Worm (Caenorhabditis elegans): ENCODE measurements around the gene cfp-1.

cfp-1 gene

ce11 chrIV:14032620-14033501 is 44.4 kb upstream of the cfp-1 start (continued):
- TF ChIP-seq set-16 (GFP tag; IDR thresholded peaks at IDR 0.05) (no peak; the same call in 1 of the 2 replicates), nhr-77 (tag; optimal IDR thresholded peaks at IDR 0.05) (peak; percentile 48), mes-2 (tag; optimal IDR thresholded peaks at IDR 0.05; ENCODE audit: poor library complexity, severe bottlenecking) (peak; percentile 67), hif-1 (tag; optimal IDR thresholded peaks at IDR 0.05) (peak; percentile 25 to 58), hmg-1.1 (GFP tag; IDR thresholded peaks at IDR 0.05) (0 out of 2 replicates have a peak, but pooled peaks have one; percentile 66), fkh-10 (GFP tag; optimal IDR thresholded peaks at IDR 0.05) (no peak), Y5F2A.4 (GFP tag; optimal IDR thresholded peaks at IDR 0.05) (peak; percentile 17), ctbp-1 (GFP tag; IDR thresholded peaks at IDR 0.05) (peak; percentile 90), fos-1 (tag; optimal IDR thresholded peaks at IDR 0.05) (no peak), saeg-2 (GFP tag; IDR thresholded peaks at IDR 0.05) (peak; percentile 81), ceh-28 (tag; optimal IDR thresholded peaks at IDR 0.05) (peak; percentile 27), lsy-2 (tag; optimal IDR thresholded peaks at IDR 0.05) (peak; percentile 28 to 75), duxl-1 (tag; optimal IDR thresholded peaks at IDR 0.05; ENCODE audit: poor library complexity) (no peak), vab-7 (GFP tag; IDR thresholded peaks at IDR 0.05) (no peak), rbr-2 (tag; optimal IDR thresholded peaks at IDR 0.05) (peak; percentile 82), madf-5 (GFP tag; IDR thresholded peaks at IDR 0.05) (0 out of 4 replicates have a peak, but pooled peaks of 1 of the 2 experiments have one; percentile 51), snpc-1.2 (GFP tag; IDR thresholded peaks at IDR 0.05) (peak; percentile 60), pqm-1 (tag; optimal IDR thresholded peaks at IDR 0.05) (no peak), ceh-20 (GFP tag; IDR thresholded peaks at IDR 0.05) (peak; percentile 84), mdt-29 (GFP tag; IDR thresholded peaks at IDR 0.05) (peak; percentile 98), spr-1 (tag; optimal IDR thresholded peaks at IDR 0.05) (peak; percentile 77), attf-4 (tag; optimal IDR thresholded peaks at IDR 0.05) (no peak), sdz-12 (GFP tag; optimal IDR thresholded peaks at IDR 0.05) (no peak), lin-38 (GFP tag; IDR thresholded peaks at IDR 0.05) (peak; percentile 53; the same call in 1 of the 2 replicates), lin-39 (tag; optimal IDR thresholded peaks at IDR 0.05) (no peak), ceh-82 (tag; optimal IDR thresholded peaks at IDR 0.05) (no peak), tag-97 (GFP tag; IDR thresholded peaks at IDR 0.05) (no peak), zfp-3 (GFP tag; conservative IDR thresholded peaks at IDR 0.05) (peak; percentile 86), arid-1 (GFP tag; conservative IDR thresholded peaks at IDR 0.05) (no peak; the same call in 1 of the 2 replicates), dmd-6 (GFP tag; IDR thresholded peaks at IDR 0.05) (peak; percentile 84), dve-1 (tag; optimal IDR thresholded peaks at IDR 0.05; ENCODE audit: insufficient read depth) (peak; percentile 73), aly-2 (tag; optimal IDR thresholded peaks at IDR 0.05) (no peak), nhr-48 (tag; optimal IDR thresholded peaks at IDR 0.05) (peak; percentile 94), hlh-30 (tag; optimal IDR thresholded peaks at IDR 0.05; ENCODE audit: insufficient read depth) (peak; percentile 92), T26A8.4 (GFP tag; IDR thresholded peaks at IDR 0.05) (peak; percentile 82), dmd-8 (GFP tag; IDR thresholded peaks at IDR 0.05) (no peak), mep-1 (tag; optimal IDR thresholded peaks at IDR 0.05) (no peak), Y75B8A.6 (GFP tag; IDR thresholded peaks at IDR 0.05) (no peak), nhr-237 (tag; optimal IDR thresholded peaks at IDR 0.05) (no peak), unc-62 (GFP tag; optimal IDR thresholded peaks at IDR 0.05 in 1 of 2) (peak in 1 of 2 experiments; percentile 98), unc-62 (tag; optimal IDR thresholded peaks at IDR 0.05) (no peak), ztf-11 (tag; optimal IDR thresholded peaks at IDR 0.05) (no peak), nhr-11 (tag; optimal IDR thresholded peaks at IDR 0.05) (peak; percentile 49), F44E2.7 (GFP tag; IDR thresholded peaks at IDR 0.05) (no peak), pha-4 (GFP tag; IDR thresholded peaks at IDR 0.05) (peak; percentile 65; the same call in 1 of the 2 replicates), pha-4 (tag; optimal IDR thresholded peaks at IDR 0.05) (no peak), zag-1 (tag; optimal IDR thresholded peaks at IDR 0.05) (no peak), tra-1 (GFP tag; IDR thresholded peaks at IDR 0.05) (peak; percentile 76; the same call in 1 of the 2 replicates), nhr-6 (tag; optimal IDR thresholded peaks at IDR 0.05) (peak; percentile 23)

Data from whole organism, L4 larva.